Fruit fly (Drosophila melanogaster) whole organism, wandering third instar larva: ENCODE data around the gene Or65c.

Source experiments
- Abd-B ChIP-seq: fragments of >200 bp; optimal IDR thresholded peaks from 2 replicates; lab custom pipeline; 2017; ENCODE audit warnings: missing biosample characterization, missing genetic modification characterization
- CG32264 ChIP-seq: fragments of 200-800 bp; sonication (Bioruptor generic); optimal IDR thresholded peaks from 2 replicates; lab custom pipeline; 2016; ENCODE audit warnings: missing biosample characterization, missing genetic modification characterization
- HLH106 ChIP-seq: fragments of 200-800 bp; optimal IDR thresholded peaks from 3 replicates; lab custom pipeline; 2019; ENCODE audit warnings: missing biosample characterization, mild to moderate bottlenecking, missing genetic modification characterization, moderate library complexity
- Hr78 ChIP-seq: fragments of >200 bp; optimal IDR thresholded peaks from 2 replicates; lab custom pipeline; 2017; ENCODE audit warnings: missing biosample characterization, missing genetic modification characterization
- br ChIP-seq: fragments of 200-800 bp; sonication (Bioruptor generic); optimal IDR thresholded peaks from 2 replicates; lab custom pipeline; 2016; ENCODE audit warnings: missing biosample characterization, missing genetic modification characterization
- brk ChIP-seq: fragments of 200-800 bp; sonication (Bioruptor generic); optimal IDR thresholded peaks from 2 replicates; lab custom pipeline; 2016; ENCODE audit warnings: missing biosample characterization, mild to moderate bottlenecking, missing genetic modification characterization
- h ChIP-seq: fragments of 200-800 bp; sonication (Bioruptor generic); optimal IDR thresholded peaks from 3 replicates; lab custom pipeline; 2016; ENCODE audit warnings: missing biosample characterization, mild to moderate bottlenecking, missing genetic modification characterization
- lola ChIP-seq: fragments of >200 bp; optimal IDR thresholded peaks from 2 replicates; lab custom pipeline; 2017; ENCODE audit warnings: missing biosample characterization, missing genetic modification characterization
- pan ChIP-seq: fragments of >200 bp; optimal IDR thresholded peaks from 2 replicates; lab custom pipeline; 2017
- rgr ChIP-seq: fragments of 200-800 bp; sonication (Bioruptor generic); optimal IDR thresholded peaks from 3 replicates; lab custom pipeline; 2016; ENCODE audit warnings: missing biosample characterization, mild to moderate bottlenecking, missing genetic modification characterization
- usp ChIP-seq: fragments of >200 bp; optimal IDR thresholded peaks from 2 replicates; lab custom pipeline; 2017; ENCODE audit warnings: missing biosample characterization, missing genetic modification characterization

DNA sequence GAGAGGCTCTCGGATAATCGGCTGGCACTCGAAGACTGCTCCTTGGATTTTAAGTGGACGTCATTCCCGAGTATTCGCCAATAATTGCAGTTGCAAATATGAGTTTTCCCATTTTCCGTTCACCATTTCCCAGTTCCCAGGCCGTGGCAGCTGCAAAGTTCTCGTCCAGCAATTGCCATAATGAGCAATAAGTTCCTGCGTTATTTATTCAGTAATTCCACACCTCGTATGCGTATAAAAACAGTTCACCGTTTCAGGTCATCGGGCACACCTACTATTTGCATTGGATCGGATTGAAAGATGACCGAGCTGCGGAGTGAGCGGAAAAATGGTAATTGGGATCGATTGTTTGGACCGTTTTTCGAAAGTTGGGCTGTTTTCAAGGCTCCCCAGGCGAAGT, 7.1 kb upstream of the Or65c start, which contains the start of gene Or65a:
- TF ChIP-seq Abd-B (GFP tag; lab: Kevin White, UChicago) (no peak), pan (lab: Kevin White, UChicago) (no peak), HLH106 (tag; lab: Kevin White, UChicago) (no peak), br (GFP tag; lab: Kevin White, UChicago) (no peak), usp (GFP tag; lab: Kevin White, UChicago) (no peak), h (GFP tag; lab: Kevin White, UChicago) (no peak), lola (GFP tag; lab: Kevin White, UChicago) (no peak), Hr78 (no peak), rgr (GFP tag; lab: Kevin White, UChicago) (no peak), CG32264 (GFP tag; lab: Kevin White, UChicago) (no peak), brk (GFP tag; lab: Kevin White, UChicago) (no peak)
